Worm (Caenorhabditis elegans) whole organism, late embryonic: ENCODE results near the gene zip-10.

Source experiments
- F13H6.1 ChIP-seq: sonication (generic microtip); optimal IDR thresholded peaks from 2 replicates; lab custom pipeline; 2016; ENCODE audit warnings: missing genetic modification characterization, missing compliant biosample characterization
- K09A11.1 ChIP-seq: sonication (generic microtip); optimal IDR thresholded peaks from 2 replicates; lab custom pipeline; 2017; ENCODE audit warnings: antibody characterized with exemption, mild to moderate bottlenecking, missing genetic modification characterization, missing compliant biosample characterization; ENCODE audit not compliant: insufficient read depth
- ama-1 ChIP-seq: fragments of 150-350 bp; optimal IDR thresholded peaks from 2 replicates; lab custom pipeline; 2014
- ceh-14 ChIP-seq: sonication (generic microtip); optimal IDR thresholded peaks from 2 replicates; lab custom pipeline; 2016; ENCODE audit warnings: missing genotype, missing genetic modification characterization, missing compliant biosample characterization
- ceh-30 ChIP-seq: fragments of 150-350 bp; optimal IDR thresholded peaks from 2 replicates; lab custom pipeline; 2014; ENCODE audit warnings: missing biosample characterization, missing genetic modification characterization
- ceh-31 ChIP-seq: sonication (generic microtip); optimal IDR thresholded peaks from 2 replicates; lab custom pipeline; 2016; ENCODE audit warnings: missing genetic modification characterization, missing compliant biosample characterization
- ceh-9 ChIP-seq: sonication (generic microtip); optimal IDR thresholded peaks from 2 replicates; lab custom pipeline; 2016; ENCODE audit warnings: mild to moderate bottlenecking, missing genetic modification characterization, inconsistent platforms, missing compliant biosample characterization
- elt-2 ChIP-seq: sonication (generic microtip); optimal IDR thresholded peaks from 2 replicates; lab custom pipeline; 2016; ENCODE audit warnings: missing genetic modification reagents, missing genetic modification characterization, missing compliant biosample characterization
- eyg-1 ChIP-seq: sonication (generic microtip); optimal IDR thresholded peaks from 2 replicates; lab custom pipeline; 2016; ENCODE audit warnings: missing genotype, missing genetic modification characterization, missing compliant biosample characterization
- fkh-10 ChIP-seq: fragments of 150-350 bp; optimal IDR thresholded peaks from 2 replicates; lab custom pipeline; 2014; ENCODE audit warnings: missing biosample characterization, missing genetic modification reagents, missing genetic modification characterization
- gmeb-2 ChIP-seq: sonication (generic microtip); optimal IDR thresholded peaks from 2 replicates; lab custom pipeline; 2016; ENCODE audit warnings: missing genetic modification characterization, inconsistent platforms, missing compliant biosample characterization
- hlh-30 ChIP-seq: sonication (generic microtip); optimal IDR thresholded peaks from 2 replicates; lab custom pipeline; 2017; ENCODE audit warnings: antibody characterized with exemption, missing genetic modification characterization, missing compliant biosample characterization; ENCODE audit not compliant: insufficient read depth
- pha-4 ChIP-seq: fragments of 150-350 bp; optimal IDR thresholded peaks from 2 replicates; lab custom pipeline; 2018; ENCODE audit warnings: missing biosample characterization, missing genetic modification reagents, missing genetic modification characterization
- unc-55 ChIP-seq: sonication (generic microtip); optimal IDR thresholded peaks from 2 replicates; lab custom pipeline; 2017; ENCODE audit warnings: missing biosample characterization, missing genetic modification reagents, missing genetic modification characterization

DNA sequence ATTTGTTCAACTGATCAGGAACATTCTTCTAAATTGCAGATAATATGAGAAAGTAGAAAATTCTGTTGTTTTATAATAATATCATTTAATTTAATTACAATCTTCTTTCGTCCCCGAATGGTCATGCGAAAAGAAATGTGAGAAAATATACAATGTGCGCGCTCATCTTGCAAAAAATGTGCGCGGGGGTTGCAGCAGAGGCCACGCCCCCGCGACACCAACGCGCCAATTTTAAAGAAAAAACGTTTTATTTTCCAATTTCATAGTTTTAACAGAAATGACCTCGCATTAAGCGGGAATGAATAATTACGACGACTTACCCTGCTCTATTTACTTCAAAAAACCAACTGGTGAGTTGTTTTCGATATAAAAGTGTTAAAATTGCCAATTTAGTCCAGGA, 40.1 kb downstream of the zip-10 start, which contains the start of gene sas-5:
- TF ChIP-seq fkh-10 (GFP tag; lab: Kevin White, UChicago) (peak; percentile 51), pha-4 (tag; lab: Kevin White, UChicago) (no peak), ceh-14 (tag; lab: Kevin White, UChicago) (peak; percentile 85), ama-1 (no peak), unc-55 (GFP tag; lab: Kevin White, UChicago) (no peak), hlh-30 (peak; percentile 13), ceh-30 (tag; lab: Kevin White, UChicago) (no peak), elt-2 (tag; lab: Kevin White, UChicago) (peak; percentile 93), ceh-31 (tag; lab: Kevin White, UChicago) (peak; percentile 79), ceh-9 (tag; lab: Kevin White, UChicago) (peak; percentile 40), gmeb-2 (tag; lab: Kevin White, UChicago) (peak; percentile 79), K09A11.1 (tag; lab: Kevin White, UChicago) (peak; percentile 79), eyg-1 (tag; lab: Kevin White, UChicago) (peak; percentile 65), F13H6.1 (tag; lab: Kevin White, UChicago) (peak; percentile 59)
